Worm (Caenorhabditis elegans) whole organism, L1 larva: ENCODE data around the gene usp-14.

Source experiments
- ceh-8 ChIP-seq: fragments of 200-800 bp; sonication (Bioruptor generic); optimal IDR thresholded peaks from 2 replicates; lab custom pipeline; 2018; ENCODE audit warnings: mild to moderate bottlenecking, missing genetic modification characterization, moderate library complexity, missing compliant biosample characterization
- dpl-1 ChIP-seq, 3 experiments: fragments of 150-350 bp in 2 of 3; sonication (generic microtip) in 1 of 3; optimal IDR thresholded peaks; 2 replicates each; lab custom pipeline; 2014 to 2017; ENCODE audit warnings: missing biosample characterization in 3 of 3, missing genetic modification characterization in 3 of 3, missing genetic modification reagents in 3 of 3
- lin-39 ChIP-seq: fragments of 150-350 bp; optimal IDR thresholded peaks from 2 replicates; lab custom pipeline; 2014; ENCODE audit warnings: missing biosample characterization, missing genetic modification reagents, missing genetic modification characterization
- mdl-1 ChIP-seq, 2 experiments: fragments of 150-350 bp; optimal IDR thresholded peaks; 2 replicates each; lab custom pipeline; 2014 to 2017; ENCODE audit warnings: missing biosample characterization in 2 of 2, missing genetic modification characterization in 2 of 2, inconsistent platforms in 1 of 2
- nhr-12 ChIP-seq: sonication (generic microtip); optimal IDR thresholded peaks from 2 replicates; lab custom pipeline; 2017; ENCODE audit warnings: missing biosample characterization, missing genetic modification characterization
- nhr-237 ChIP-seq: fragments of 150-350 bp; optimal IDR thresholded peaks from 2 replicates; lab custom pipeline; 2014; ENCODE audit warnings: missing biosample characterization, missing genetic modification characterization
- nhr-77 ChIP-seq: fragments of 150-350 bp; optimal IDR thresholded peaks from 2 replicates; lab custom pipeline; 2014; ENCODE audit warnings: missing biosample characterization, missing genetic modification characterization
- snpc-4 ChIP-seq: fragments of 150-350 bp; optimal IDR thresholded peaks from 2 replicates; lab custom pipeline; 2014; ENCODE audit warnings: missing biosample characterization, missing genetic modification characterization
- tbx-2 ChIP-seq: sonication (generic microtip); optimal IDR thresholded peaks from 2 replicates; lab custom pipeline; 2016; ENCODE audit warnings: missing genetic modification characterization, missing compliant biosample characterization
- unc-62 ChIP-seq: fragments of 150-350 bp; optimal IDR thresholded peaks from 2 replicates; lab custom pipeline; 2014; ENCODE audit warnings: missing biosample characterization, missing genetic modification reagents, missing genetic modification characterization

DNA sequence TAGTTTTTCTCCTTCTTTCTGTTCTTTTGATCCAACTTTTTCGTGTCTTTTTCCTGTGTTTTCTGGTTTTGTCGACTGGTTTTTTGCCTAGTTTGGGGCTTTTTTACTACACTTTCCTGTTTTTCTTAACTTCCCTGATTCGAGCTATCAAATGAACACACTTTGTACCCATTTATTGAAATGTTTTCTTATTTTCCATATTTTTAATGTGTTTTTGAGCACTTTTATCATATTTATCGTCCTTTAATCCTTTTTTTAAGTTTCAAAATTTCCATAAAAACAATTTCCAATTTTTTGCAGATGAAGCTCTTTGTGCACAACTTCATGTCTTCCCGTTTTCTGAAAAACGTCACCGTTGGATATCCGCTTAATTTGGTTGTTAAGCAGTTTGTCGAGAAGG lies 45.5 kb upstream of the usp-14 start, which contains the start of gene C04H5.1:
- no peak for TF ChIP-seq nhr-12
- no peak for TF ChIP-seq ceh-8 (GFP tag; lab: Kevin White, UChicago)
- TF ChIP-seq mdl-1 (tag; optimal IDR thresholded peaks at IDR 0.05; lab: Kevin White, UChicago), result no peak
- TF ChIP-seq snpc-4 (tag; lab: Kevin White, UChicago), result no peak
- no peak for TF ChIP-seq tbx-2 (tag; lab: Kevin White, UChicago)
- no peak for TF ChIP-seq nhr-77
- no peak for TF ChIP-seq unc-62 (GFP tag; lab: Kevin White, UChicago)
- no peak for TF ChIP-seq nhr-237 (tag; lab: Kevin White, UChicago)
- TF ChIP-seq lin-39 (tag; lab: Kevin White, UChicago), result no peak
- TF ChIP-seq dpl-1 (GFP tag; optimal IDR thresholded peaks at IDR 0.05; lab: Kevin White, UChicago), result no peak
